Worm (Caenorhabditis elegans) whole organism, mixed stage, embryonic: ENCODE measurements around the gene pfn-2.

ENCODE experiments used
- blmp-1 ChIP-seq: fragments of 150-350 bp; optimal IDR thresholded peaks from 2 replicates; lab custom pipeline; 2014; ENCODE audit warnings: missing biosample characterization, missing genetic modification characterization
- ces-1 ChIP-seq: fragments of 150-350 bp; optimal IDR thresholded peaks from 2 replicates; lab custom pipeline; 2014; ENCODE audit warnings: missing biosample characterization, missing genetic modification reagents, missing genetic modification characterization
- elt-1 ChIP-seq: sonication (generic microtip); optimal IDR thresholded peaks from 2 replicates; lab custom pipeline; 2017; ENCODE audit warnings: missing genetic modification characterization, mild to moderate bottlenecking, missing compliant biosample characterization, antibody characterized with exemption, moderate library complexity, borderline replicate concordance; ENCODE audit not compliant: insufficient read depth
- elt-3 ChIP-seq: fragments of 150-350 bp; optimal IDR thresholded peaks from 2 replicates; lab custom pipeline; 2014; ENCODE audit warnings: missing biosample characterization, missing genetic modification characterization
- lin-32 ChIP-seq: fragments of 200-800 bp; sonication (Bioruptor generic); optimal IDR thresholded peaks from 2 replicates; lab custom pipeline; 2018; ENCODE audit warnings: mild to moderate bottlenecking, missing genetic modification characterization, missing compliant biosample characterization
- nhr-12 ChIP-seq: fragments of 150-350 bp; optimal IDR thresholded peaks from 2 replicates; lab custom pipeline; 2014; ENCODE audit warnings: missing biosample characterization, missing genetic modification characterization
- nhr-28 ChIP-seq: fragments of 150-350 bp; optimal IDR thresholded peaks from 2 replicates; lab custom pipeline; 2014; ENCODE audit warnings: missing biosample characterization, missing genetic modification characterization
- sem-2 ChIP-seq: fragments of 200-800 bp; sonication (Bioruptor generic); optimal IDR thresholded peaks from 2 replicates; lab custom pipeline; 2018; ENCODE audit warnings: mild to moderate bottlenecking, missing genetic modification characterization, missing compliant biosample characterization
- unc-120 ChIP-seq: sonication (generic microtip); optimal IDR thresholded peaks from 2 replicates; lab custom pipeline; 2017; ENCODE audit warnings: missing genetic modification characterization, missing compliant biosample characterization; ENCODE audit not compliant: poor library complexity, severe bottlenecking
- unc-39 ChIP-seq: fragments of 150-350 bp; optimal IDR thresholded peaks from 2 replicates; lab custom pipeline; 2014; ENCODE audit warnings: missing biosample characterization, missing genetic modification characterization
- unc-62 ChIP-seq: fragments of 150-350 bp; optimal IDR thresholded peaks from 2 replicates; lab custom pipeline; 2014; ENCODE audit warnings: missing biosample characterization, missing genetic modification reagents, missing genetic modification characterization

- no peak for TF ChIP-seq unc-62 (GFP tag; lab: Kevin White, UChicago)
- TF ChIP-seq ces-1 (GFP tag; lab: Kevin White, UChicago), result no peak
- no peak for TF ChIP-seq sem-2 (GFP tag; lab: Kevin White, UChicago)
- TF ChIP-seq nhr-12 (tag; lab: Kevin White, UChicago), result no peak
- TF ChIP-seq lin-32 (GFP tag; lab: Kevin White, UChicago), result no peak
- no peak for TF ChIP-seq nhr-28
- no peak for TF ChIP-seq elt-3
- no peak for TF ChIP-seq blmp-1 (tag; lab: Kevin White, UChicago)
- no peak for TF ChIP-seq unc-39 (tag; lab: Kevin White, UChicago)
- no peak for TF ChIP-seq unc-120
- no peak for TF ChIP-seq elt-1 (tag; lab: Kevin White, UChicago)
Observed at ce11 chrX:5339357-5339756, 14.5 kb downstream of the pfn-2 start.
